Worm (Caenorhabditis elegans) whole organism, L4/young adult: ENCODE results near the gene T19D12.4.

ENCODE experiments used
- W03F9.2 ChIP-seq: fragments of 150-350 bp; optimal IDR thresholded peaks from 2 replicates; lab custom pipeline; 2014; ENCODE audit warnings: missing biosample characterization, missing genetic modification characterization
- dao-5 ChIP-seq: sonication (generic microtip); optimal IDR thresholded peaks from 2 replicates; lab custom pipeline; 2016; ENCODE audit warnings: missing genotype, missing genetic modification characterization, moderate library complexity, missing compliant biosample characterization
- him-1 ChIP-seq: sonication (generic microtip); optimal IDR thresholded peaks from 2 replicates; lab custom pipeline; 2016; ENCODE audit warnings: missing genotype, missing genetic modification reagents, missing genetic modification characterization, missing compliant biosample characterization

- no peak for TF ChIP-seq W03F9.2 (tag; lab: Kevin White, UChicago)
- no peak for TF ChIP-seq him-1 (tag; lab: Kevin White, UChicago)
- TF ChIP-seq dao-5, result no peak
Observed at ce11 chrII:6628397-6628796, 2.5 kb upstream of the T19D12.4 start.
